Fruit fly (Drosophila melanogaster) S2 (cell line): Measurements from ENCODE around the gene Sfp23F.

ENCODE experiments used
- CG8478 ChIP-seq: fragments of >200 bp; optimal IDR thresholded peaks from 2 replicates; lab custom pipeline; 2018
- CTCF ChIP-seq, 2 experiments: fragments of >200 bp; optimal IDR thresholded peaks; 2 replicates each; lab custom pipeline; 2018

- TF ChIP-seq CG8478 (lab: Kevin White, UChicago): no peak
- TF ChIP-seq CTCF (optimal IDR thresholded peaks at IDR 0.05; lab: Kevin White, UChicago): no peak
Measured at dm6 chr2L:3352927-3353326, 34.6 kb downstream of the Sfp23F start.
